Fruit fly (Drosophila melanogaster): ENCODE data around the gene CG12470.

The CG12470 gene

DNA sequence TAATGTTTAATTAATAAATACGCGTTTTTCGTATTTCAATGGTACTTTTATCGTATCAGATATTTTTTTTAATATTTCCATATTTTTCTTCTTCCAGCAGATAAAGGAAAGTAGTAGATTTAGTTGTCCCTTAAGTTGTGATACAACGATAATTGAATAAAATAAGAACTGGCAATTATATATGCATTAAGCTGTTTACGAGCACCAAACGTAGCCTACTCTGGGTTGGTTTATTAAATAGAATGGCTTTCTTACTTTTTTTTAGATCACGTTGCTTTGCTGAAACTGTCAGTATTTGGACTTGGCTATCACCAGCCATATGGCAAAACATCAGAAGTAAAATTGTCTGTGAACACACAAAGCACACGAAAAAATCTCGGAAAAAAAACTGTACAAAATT, at the start of gene CG12470:
Gene CG12470, plus strand, starts transcription at position 301 of the 400 bp plus-strand sequence.
- TF ChIP-seq Rel (GFP tag; optimal IDR thresholded peaks at IDR 0.05) (no peak), Rel (tag; optimal IDR thresholded peaks at IDR 0.05) (no peak), brk (GFP tag; optimal IDR thresholded peaks at IDR 0.05) (no peak), tai (GFP tag; optimal IDR thresholded peaks at IDR 0.05) (no peak), Hnf4 (GFP tag; optimal IDR thresholded peaks at IDR 0.05) (no peak), CG9705 (GFP tag; optimal IDR thresholded peaks at IDR 0.05) (no peak), HLH106 (tag; optimal IDR thresholded peaks at IDR 0.05) (no peak), Dfd (GFP tag; optimal IDR thresholded peaks at IDR 0.05) (no peak), sage (GFP tag; optimal IDR thresholded peaks at IDR 0.05) (no peak), Mio (GFP tag; optimal IDR thresholded peaks at IDR 0.05) (no peak), CrebA (GFP tag; optimal IDR thresholded peaks at IDR 0.05; ENCODE audit: borderline replicate concordance) (no peak), rgr (GFP tag; optimal IDR thresholded peaks at IDR 0.05) (no peak), Dif (GFP tag; optimal IDR thresholded peaks at IDR 0.05; ENCODE audit: partially characterized antibody) (no peak), sv (GFP tag; optimal IDR thresholded peaks at IDR 0.05) (no peak), fru (GFP tag; optimal IDR thresholded peaks at IDR 0.05) (no peak), GATAd (GFP tag; optimal IDR thresholded peaks at IDR 0.05) (no peak), Sp1 (GFP tag; optimal IDR thresholded peaks at IDR 0.05) (no peak), usp (GFP tag; optimal IDR thresholded peaks at IDR 0.05) (no peak), CG32264 (GFP tag; optimal IDR thresholded peaks at IDR 0.05) (no peak), Hr78 (GFP tag; optimal IDR thresholded peaks at IDR 0.05) (no peak), foxo (GFP tag; optimal IDR thresholded peaks at IDR 0.05) (no peak)

DNA sequence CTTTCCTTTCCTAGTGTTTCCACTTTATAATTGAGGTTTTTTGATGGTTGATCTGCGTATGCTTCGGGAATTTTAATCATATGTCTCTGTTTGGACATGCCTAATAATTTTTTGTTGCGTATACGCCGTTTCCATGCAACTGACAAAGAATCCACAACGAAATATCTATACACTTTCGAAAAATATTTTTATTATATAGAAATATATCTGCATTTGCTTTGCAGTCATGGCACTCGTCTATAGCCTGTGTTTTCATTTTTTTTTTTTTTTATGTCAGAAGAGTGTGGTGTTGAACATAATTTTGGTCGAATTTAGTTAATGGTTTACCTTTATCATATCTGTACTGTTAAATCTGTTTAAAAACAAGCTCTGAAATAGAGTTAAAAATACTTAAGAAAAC, 44.6 kb upstream of the CG12470 start:
- TF ChIP-seq Sp1 (GFP tag; optimal IDR thresholded peaks at IDR 0.05): peak; percentile 7
- TF ChIP-seq foxo (GFP tag; optimal IDR thresholded peaks at IDR 0.05): peak in 1 of 2 experiments; percentile 38
- no peak for TF ChIP-seq dl (GFP tag; optimal IDR thresholded peaks at IDR 0.05; ENCODE audit: insufficient read depth in 1 of 2, partially characterized antibody in 2 of 2)
- peak; percentile 7 for TF ChIP-seq OdsH (GFP tag; optimal IDR thresholded peaks at IDR 0.05)
- no peak for TF ChIP-seq N (GFP tag; optimal IDR thresholded peaks at IDR 0.05)
- TF ChIP-seq h (GFP tag; optimal IDR thresholded peaks at IDR 0.05): peak; percentile 40
- TF ChIP-seq woc (GFP tag; optimal IDR thresholded peaks at IDR 0.05): peak; percentile 2
- peak; percentile 11 for TF ChIP-seq HLH106 (tag; optimal IDR thresholded peaks at IDR 0.05)

dm6 chrX:263728-264344, 43.6 kb upstream of the CG12470 start, which contains the start of gene CG13377:
Gene CG13377, minus strand, starts transcription at chrX:263999.
- peak; percentile 25 for TF ChIP-seq Jra (GFP tag; optimal IDR thresholded peaks at IDR 0.05)
- TF ChIP-seq Dfd (GFP tag; optimal IDR thresholded peaks at IDR 0.05): no peak
- peak; percentile 3 for TF ChIP-seq Sp1 (GFP tag; optimal IDR thresholded peaks at IDR 0.05)
- no peak for TF ChIP-seq dsf (GFP tag; optimal IDR thresholded peaks at IDR 0.05; ENCODE audit: borderline replicate concordance)
- peak; percentile 21 for TF ChIP-seq br (GFP tag; optimal IDR thresholded peaks at IDR 0.05)
- no peak for TF ChIP-seq jim (GFP tag; optimal IDR thresholded peaks at IDR 0.05)
- peak; percentile 51 for TF ChIP-seq fru (GFP tag; optimal IDR thresholded peaks at IDR 0.05)
- peak; percentile 21 for TF ChIP-seq woc (GFP tag; optimal IDR thresholded peaks at IDR 0.05)
- no peak for TF ChIP-seq Hr78 (GFP tag; optimal IDR thresholded peaks at IDR 0.05)
- peak; percentile 30 for TF ChIP-seq Vsx2 (GFP tag; optimal IDR thresholded peaks at IDR 0.05; ENCODE audit: partially characterized antibody)
- no peak for TF ChIP-seq CG9705 (GFP tag; optimal IDR thresholded peaks at IDR 0.05)
- peak; percentile 66 for TF ChIP-seq Hnf4 (GFP tag; optimal IDR thresholded peaks at IDR 0.05)
- peak; percentile 20 for TF ChIP-seq Dif (GFP tag; optimal IDR thresholded peaks at IDR 0.05; ENCODE audit: partially characterized antibody)
- peak; percentile 11 for TF ChIP-seq brk (GFP tag; optimal IDR thresholded peaks at IDR 0.05)
- no peak for TF ChIP-seq N (GFP tag; optimal IDR thresholded peaks at IDR 0.05)
- TF ChIP-seq CrebA (GFP tag; optimal IDR thresholded peaks at IDR 0.05; ENCODE audit: borderline replicate concordance): no peak
- no peak for TF ChIP-seq sv (GFP tag; optimal IDR thresholded peaks at IDR 0.05)
- peak; percentile 14 for TF ChIP-seq Rel (GFP tag; optimal IDR thresholded peaks at IDR 0.05)
- TF ChIP-seq Rel (tag; optimal IDR thresholded peaks at IDR 0.05): no peak
- peak in 1 of 2 experiments; percentile 48 for TF ChIP-seq foxo (GFP tag; optimal IDR thresholded peaks at IDR 0.05)
- TF ChIP-seq h (GFP tag; optimal IDR thresholded peaks at IDR 0.05): peak; percentile 57
- TF ChIP-seq HLH106 (tag; optimal IDR thresholded peaks at IDR 0.05): peak; percentile 40
- no peak for TF ChIP-seq CG32264 (GFP tag; optimal IDR thresholded peaks at IDR 0.05)
- peak; percentile 65 for TF ChIP-seq rgr (GFP tag; optimal IDR thresholded peaks at IDR 0.05)
- TF ChIP-seq OdsH (GFP tag; optimal IDR thresholded peaks at IDR 0.05): peak; percentile 55
- TF ChIP-seq psq (GFP tag; optimal IDR thresholded peaks at IDR 0.05): peak; percentile 27
- TF ChIP-seq ey (GFP tag; optimal IDR thresholded peaks at IDR 0.05): peak; percentile 43

All from whole organism, wandering third instar larva.